Worm (Caenorhabditis elegans) whole organism, L1 larva: ENCODE results near the gene Y37B11A.3.

Experiments used
- C34B4.2 ChIP-seq: sonication (generic microtip); optimal IDR thresholded peaks from 2 replicates; lab custom pipeline; 2017; ENCODE audit warnings: mild to moderate bottlenecking, missing genetic modification characterization, missing compliant biosample characterization
- Y116A8C.19 ChIP-seq: sonication (generic microtip); optimal IDR thresholded peaks from 2 replicates; lab custom pipeline; 2016; ENCODE audit warnings: missing compliant biosample characterization, missing genetic modification characterization, borderline replicate concordance
- aha-1 ChIP-seq: fragments of 150-350 bp; optimal IDR thresholded peaks from 2 replicates; lab custom pipeline; 2014; ENCODE audit warnings: missing biosample characterization, missing genetic modification characterization
- ama-1 ChIP-seq: fragments of 150-350 bp; optimal IDR thresholded peaks from 2 replicates; lab custom pipeline; 2014
- blmp-1 ChIP-seq: fragments of 150-350 bp; optimal IDR thresholded peaks from 2 replicates; lab custom pipeline; 2014; ENCODE audit warnings: missing biosample characterization, missing genetic modification characterization
- ceh-63 ChIP-seq: fragments of 200-800 bp; sonication (Bioruptor generic); optimal IDR thresholded peaks from 2 replicates; lab custom pipeline; 2018; ENCODE audit warnings: mild to moderate bottlenecking, missing genetic modification characterization, missing compliant biosample characterization
- ceh-8 ChIP-seq: fragments of 200-800 bp; sonication (Bioruptor generic); optimal IDR thresholded peaks from 2 replicates; lab custom pipeline; 2018; ENCODE audit warnings: mild to moderate bottlenecking, missing genetic modification characterization, moderate library complexity, missing compliant biosample characterization
- ceh-88 ChIP-seq: fragments of 200-800 bp; sonication (Bioruptor generic); IDR thresholded peaks from 2 replicates; pipeline ENCODE4 v1.3.6; 2022; ENCODE audit warnings: missing genetic modification characterization, missing compliant biosample characterization
- ces-1 ChIP-seq: fragments of 150-350 bp; optimal IDR thresholded peaks from 2 replicates; lab custom pipeline; 2014; ENCODE audit warnings: missing biosample characterization, missing genetic modification reagents, missing genetic modification characterization
- dsc-1 ChIP-seq: sonication (generic microtip); optimal IDR thresholded peaks from 2 replicates; lab custom pipeline; 2016; ENCODE audit warnings: mild to moderate bottlenecking, missing genetic modification characterization, missing compliant biosample characterization
- efl-3 ChIP-seq: fragments of 200-800 bp; sonication (Bioruptor generic); optimal IDR thresholded peaks from 2 replicates; lab custom pipeline; 2018; ENCODE audit warnings: mild to moderate bottlenecking, missing genetic modification characterization, missing compliant biosample characterization
- egl-27 ChIP-seq, 2 experiments: fragments of 150-350 bp in 1 of 2; sonication (generic microtip); optimal IDR thresholded peaks; 3 replicates each; lab custom pipeline; 2017 to 2018; ENCODE audit warnings: missing biosample characterization in 2 of 2, missing genetic modification characterization in 2 of 2, missing genetic modification reagents in 2 of 2
- fkh-10 ChIP-seq: sonication (generic microtip); optimal IDR thresholded peaks from 2 replicates; lab custom pipeline; 2017; ENCODE audit warnings: missing biosample characterization, missing genetic modification reagents, missing genetic modification characterization
- grh-1 ChIP-seq: fragments of 200-800 bp; sonication (Bioruptor generic); IDR thresholded peaks from 2 replicates; pipeline ENCODE4 v1.3.6; 2022; ENCODE audit warnings: missing genetic modification reagents, missing genetic modification characterization, missing compliant biosample characterization
- hlh-17 ChIP-seq: fragments of 200-800 bp; sonication (Bioruptor generic); optimal IDR thresholded peaks from 2 replicates; lab custom pipeline; 2018; ENCODE audit warnings: missing genetic modification characterization, mild to moderate bottlenecking, missing compliant biosample characterization, moderate library complexity, borderline replicate concordance
- hlh-4 ChIP-seq: sonication (generic microtip); optimal IDR thresholded peaks from 2 replicates; lab custom pipeline; 2016; ENCODE audit warnings: mild to moderate bottlenecking, missing genetic modification characterization, missing compliant biosample characterization
- hpl-2 ChIP-seq: fragments of 150-350 bp; optimal IDR thresholded peaks from 2 replicates; lab custom pipeline; 2014; ENCODE audit warnings: missing biosample characterization, missing genetic modification reagents, missing genetic modification characterization
- irx-1 ChIP-seq: sonication (generic microtip); optimal IDR thresholded peaks from 2 replicates; lab custom pipeline; 2016; ENCODE audit warnings: missing genetic modification characterization, missing compliant biosample characterization
- isw-1 ChIP-seq: fragments of 200-800 bp; sonication (Bioruptor generic); IDR thresholded peaks from 2 replicates; pipeline ENCODE4 v1.3.6; 2022; ENCODE audit warnings: missing genetic modification characterization, missing compliant biosample characterization
- lin-15B ChIP-seq: fragments of 150-350 bp; sonication (generic microtip); optimal IDR thresholded peaks from 3 replicates; lab custom pipeline; 2014; ENCODE audit warnings: missing biosample characterization, missing genetic modification characterization
- lin-35 ChIP-seq, 2 experiments: fragments of 150-350 bp; optimal IDR thresholded peaks; 2 replicates each; lab custom pipeline; 2014; ENCODE audit warnings: missing biosample characterization in 2 of 2, missing genetic modification characterization in 2 of 2, missing genetic modification reagents in 2 of 2
- lir-3 ChIP-seq: sonication (generic microtip); optimal IDR thresholded peaks from 2 replicates; lab custom pipeline; 2016; ENCODE audit warnings: mild to moderate bottlenecking, missing genetic modification characterization, moderate library complexity, missing compliant biosample characterization; ENCODE audit not compliant: poor library complexity
- mef-2 ChIP-seq: fragments of 150-350 bp; optimal IDR thresholded peaks from 2 replicates; lab custom pipeline; 2014; ENCODE audit warnings: missing biosample characterization, missing genetic modification characterization
- nhr-11 ChIP-seq: fragments of 150-350 bp; optimal IDR thresholded peaks from 2 replicates; lab custom pipeline; 2014; ENCODE audit warnings: missing biosample characterization, missing genetic modification characterization
- nhr-12 ChIP-seq: sonication (generic microtip); optimal IDR thresholded peaks from 2 replicates; lab custom pipeline; 2017; ENCODE audit warnings: missing biosample characterization, missing genetic modification characterization
- nhr-19 ChIP-seq: fragments of 200-800 bp; sonication (Bioruptor generic); conservative IDR thresholded peaks from 2 replicates; pipeline ENCODE4 v1.3.6; 2022; ENCODE audit warnings: missing genetic modification characterization, missing compliant biosample characterization
- nhr-20 ChIP-seq: sonication (generic microtip); optimal IDR thresholded peaks from 2 replicates; lab custom pipeline; 2016; ENCODE audit warnings: mild to moderate bottlenecking, missing genetic modification characterization, missing compliant biosample characterization
- nhr-71 ChIP-seq: sonication (generic microtip); optimal IDR thresholded peaks from 2 replicates; lab custom pipeline; 2016; ENCODE audit warnings: mild to moderate bottlenecking, missing genetic modification characterization, moderate library complexity, missing compliant biosample characterization
- nhr-84 ChIP-seq: sonication (generic microtip); optimal IDR thresholded peaks from 2 replicates; lab custom pipeline; 2017; ENCODE audit warnings: missing biosample characterization, missing genetic modification characterization
- nhr-90 ChIP-seq: sonication (generic microtip); optimal IDR thresholded peaks from 2 replicates; lab custom pipeline; 2016; ENCODE audit warnings: mild to moderate bottlenecking, missing genetic modification characterization, missing compliant biosample characterization; ENCODE audit not compliant: poor library complexity
- pqm-1 ChIP-seq: sonication (generic microtip); optimal IDR thresholded peaks from 3 replicates; lab custom pipeline; 2017; ENCODE audit warnings: missing biosample characterization, missing genetic modification characterization
- skn-1 ChIP-seq: fragments of 150-350 bp; optimal IDR thresholded peaks from 2 replicates; lab custom pipeline; 2014; ENCODE audit warnings: missing biosample characterization, missing genetic modification characterization
- snpc-4 ChIP-seq: fragments of 150-350 bp; optimal IDR thresholded peaks from 2 replicates; lab custom pipeline; 2014; ENCODE audit warnings: missing biosample characterization, missing genetic modification characterization
- sox-4 ChIP-seq: sonication (generic microtip); optimal IDR thresholded peaks from 2 replicates; lab custom pipeline; 2016; ENCODE audit warnings: missing genetic modification characterization, missing compliant biosample characterization
- sup-37 ChIP-seq: fragments of 200-800 bp; sonication (Bioruptor generic); optimal IDR thresholded peaks from 2 replicates; lab custom pipeline; 2018; ENCODE audit warnings: mild to moderate bottlenecking, missing genetic modification characterization, missing compliant biosample characterization
- unc-62 ChIP-seq: fragments of 150-350 bp; optimal IDR thresholded peaks from 2 replicates; lab custom pipeline; 2014; ENCODE audit warnings: missing biosample characterization, missing genetic modification reagents, missing genetic modification characterization
- zag-1 ChIP-seq: fragments of 150-350 bp; optimal IDR thresholded peaks from 2 replicates; lab custom pipeline; 2014; ENCODE audit warnings: missing biosample characterization, missing genetic modification characterization
- zip-4 ChIP-seq: fragments of 200-800 bp; sonication (Bioruptor generic); optimal IDR thresholded peaks from 2 replicates; lab custom pipeline; 2018; ENCODE audit warnings: mild to moderate bottlenecking, missing genetic modification characterization, moderate library complexity, missing compliant biosample characterization
- ztf-11 ChIP-seq, 2 experiments: sonication (generic microtip); optimal IDR thresholded peaks; 2 replicates each; lab custom pipeline; 2016 to 2017; ENCODE audit warnings: missing genetic modification characterization in 2 of 2, missing biosample characterization in 1 of 2, missing compliant biosample characterization in 1 of 2

The Y37B11A.3 gene

ce11 chrIII:5750503-5750902, 34.6 kb downstream of the Y37B11A.3 start:
- TF ChIP-seq isw-1 (no peak), C34B4.2 (tag; lab: Kevin White, UChicago) (no peak), sox-4 (tag; lab: Kevin White, UChicago) (no peak)

ce11 chrIII:5748360-5748759, 36.8 kb downstream of the Y37B11A.3 start:
- TF ChIP-seq nhr-84 (tag; lab: Kevin White, UChicago) (no peak), aha-1 (tag; lab: Kevin White, UChicago) (no peak), hlh-17 (GFP tag; lab: Kevin White, UChicago) (no peak), hpl-2 (GFP tag; lab: Kevin White, UChicago) (no peak), lin-15B (tag; lab: Kevin White, UChicago) (no peak), snpc-4 (tag; lab: Kevin White, UChicago) (no peak), sup-37 (GFP tag; lab: Kevin White, UChicago) (no peak), blmp-1 (tag; lab: Kevin White, UChicago) (no peak), unc-62 (GFP tag; lab: Kevin White, UChicago) (no peak), lir-3 (tag; lab: Kevin White, UChicago) (no peak), nhr-19 (GFP tag; lab: Robert Waterston, UW) (no peak), nhr-90 (tag; lab: Kevin White, UChicago) (no peak), pqm-1 (no peak), zag-1 (tag; lab: Kevin White, UChicago) (no peak), ama-1 (lab: Kevin White, UChicago) (no peak), mef-2 (tag; lab: Kevin White, UChicago) (no peak)

ce11 chrIII:5747185-5747584, 37.9 kb downstream of the Y37B11A.3 start, which contains the start of gene B0244.4:
TSS of gene B0244.4 (plus strand) at chrIII:5747485.
- TF ChIP-seq Y116A8C.19 (tag; lab: Kevin White, UChicago): no peak
- no peak for TF ChIP-seq sox-4 (tag; lab: Kevin White, UChicago)
- TF ChIP-seq nhr-11 (tag; lab: Kevin White, UChicago): no peak
- TF ChIP-seq blmp-1 (tag; lab: Kevin White, UChicago): no peak
- no peak for TF ChIP-seq ces-1 (GFP tag; lab: Kevin White, UChicago)
- TF ChIP-seq ceh-63 (GFP tag; lab: Kevin White, UChicago): no peak
- TF ChIP-seq dsc-1 (tag; lab: Kevin White, UChicago): no peak
- TF ChIP-seq ceh-8 (GFP tag; lab: Kevin White, UChicago): no peak
- TF ChIP-seq egl-27 (tag; optimal IDR thresholded peaks at IDR 0.05; lab: Kevin White, UChicago): no peak
- TF ChIP-seq lin-35 (GFP tag; optimal IDR thresholded peaks at IDR 0.05; lab: Kevin White, UChicago): no peak
- no peak for TF ChIP-seq ceh-88 (GFP tag; lab: Robert Waterston, UW)
- no peak for TF ChIP-seq nhr-71 (tag; lab: Kevin White, UChicago)

- no peak for TF ChIP-seq grh-1
- no peak for TF ChIP-seq snpc-4 (tag; lab: Kevin White, UChicago)
- no peak for TF ChIP-seq nhr-19 (GFP tag; lab: Robert Waterston, UW)
Observed at ce11 chrIII:5744579-5744978, 40.5 kb downstream of the Y37B11A.3 start, which contains the start of gene B0244.5. TSS of gene B0244.5 (plus strand) at chrIII:5744879.

ce11 chrIII:5743084-5743483, 42.0 kb downstream of the Y37B11A.3 start, which contains the start of gene B0244.15:
TSS of gene B0244.15 (plus strand) at chrIII:5743384.
- TF ChIP-seq efl-3 (no peak), zag-1 (tag; lab: Kevin White, UChicago) (no peak), nhr-11 (tag; lab: Kevin White, UChicago) (no peak), skn-1 (tag; lab: Kevin White, UChicago) (no peak), ceh-63 (GFP tag; lab: Kevin White, UChicago) (no peak), nhr-20 (no peak), nhr-12 (tag; lab: Kevin White, UChicago) (no peak), ztf-11 (tag; optimal IDR thresholded peaks at IDR 0.05; lab: Kevin White, UChicago) (no peak), hlh-4 (tag; lab: Kevin White, UChicago) (no peak), lin-35 (GFP tag; optimal IDR thresholded peaks at IDR 0.05; lab: Kevin White, UChicago) (no peak), zip-4 (GFP tag; lab: Kevin White, UChicago) (no peak), fkh-10 (no peak), irx-1 (tag; lab: Kevin White, UChicago) (no peak)
